Worm (Caenorhabditis elegans): ENCODE data around the gene ilys-6.

Gene ilys-6

DNA sequence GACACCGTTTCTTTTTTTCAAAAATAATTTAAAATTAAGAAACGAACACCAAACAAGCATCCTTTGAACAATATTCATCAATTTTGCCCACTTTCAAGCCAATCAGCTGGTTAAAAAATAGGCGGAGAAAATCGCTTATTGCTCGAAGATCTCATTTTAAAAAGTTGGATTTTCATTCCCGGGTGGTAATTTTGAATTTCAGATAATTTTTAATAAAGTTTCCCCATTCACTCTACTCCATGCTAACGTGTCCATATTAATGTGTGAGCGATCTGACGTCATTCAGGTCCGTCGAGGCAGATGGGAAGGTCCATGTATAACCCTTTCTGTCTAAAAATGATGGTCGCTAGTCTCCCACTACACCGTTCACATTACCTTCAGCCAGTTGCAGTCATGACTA is 5.0 kb upstream of the ilys-6 start, which contains the start of gene fbxb-55:
Gene fbxb-55 (plus strand): TSS at position 301 of the 400 bp plus-strand sequence.
- TF ChIP-seq rbr-2 (tag; optimal IDR thresholded peaks at IDR 0.05) (no peak), ZK337.2 (GFP tag; IDR thresholded peaks at IDR 0.05) (no peak), ceh-20 (GFP tag; IDR thresholded peaks at IDR 0.05) (no peak), ama-1 (optimal IDR thresholded peaks at IDR 0.05) (no peak), R02D3.7 (tag; optimal IDR thresholded peaks at IDR 0.05) (no peak), ceh-32 (tag; optimal IDR thresholded peaks at IDR 0.05; ENCODE audit: poor library complexity) (no peak), zip-11 (GFP tag; IDR thresholded peaks at IDR 0.05) (no peak)

DNA sequence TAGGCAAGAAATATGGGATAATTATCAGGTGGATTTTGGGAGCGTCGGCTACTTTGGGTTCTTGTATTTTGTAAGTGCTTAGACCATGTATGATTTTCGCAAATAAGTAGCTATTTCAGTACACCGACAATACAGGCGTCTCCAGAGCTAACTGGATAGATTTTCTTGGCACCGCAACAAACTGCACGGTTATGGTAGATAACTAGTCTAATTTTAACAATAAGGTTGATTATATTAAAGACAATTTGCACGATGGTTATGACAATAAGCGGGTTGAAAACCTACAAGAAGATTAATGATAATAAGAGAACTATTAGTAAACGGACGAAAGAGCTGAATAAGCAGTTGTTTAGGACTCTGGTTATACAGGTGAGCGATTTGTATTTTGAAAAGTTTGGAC is 3.9 kb upstream of the ilys-6 start:
- no peak for TF ChIP-seq lsy-2 (tag; optimal IDR thresholded peaks at IDR 0.05)
- TF ChIP-seq aha-1 (tag) = no peak
- no peak for TF ChIP-seq egl-27 (tag; optimal IDR thresholded peaks at IDR 0.05)
- TF ChIP-seq mdt-29 (GFP tag; IDR thresholded peaks at IDR 0.05) = no peak
- TF ChIP-seq unc-62 (GFP tag; optimal IDR thresholded peaks at IDR 0.05 in 1 of 2) = peak in 1 of 2 experiments; percentile 95
- TF ChIP-seq unc-62 (tag; optimal IDR thresholded peaks at IDR 0.05) = no peak
- no peak for TF ChIP-seq daf-12 (tag; optimal IDR thresholded peaks at IDR 0.05)
- TF ChIP-seq nhr-48 (tag; optimal IDR thresholded peaks at IDR 0.05) = no peak

- TF ChIP-seq unc-62 (GFP tag; optimal IDR thresholded peaks at IDR 0.05 in 1 of 2) = peak in 1 of 2 experiments; percentile 11
- no peak for TF ChIP-seq unc-62 (tag; optimal IDR thresholded peaks at IDR 0.05)
- no peak for TF ChIP-seq hlh-11 (tag; optimal IDR thresholded peaks at IDR 0.05)
- no peak for TF ChIP-seq mxl-2 (GFP tag; conservative IDR thresholded peaks at IDR 0.05)
- no peak for TF ChIP-seq snpc-1.2 (GFP tag; IDR thresholded peaks at IDR 0.05)
Observed at ce11 chrIV:4055297-4055696, 8.2 kb downstream of the ilys-6 start.

DNA sequence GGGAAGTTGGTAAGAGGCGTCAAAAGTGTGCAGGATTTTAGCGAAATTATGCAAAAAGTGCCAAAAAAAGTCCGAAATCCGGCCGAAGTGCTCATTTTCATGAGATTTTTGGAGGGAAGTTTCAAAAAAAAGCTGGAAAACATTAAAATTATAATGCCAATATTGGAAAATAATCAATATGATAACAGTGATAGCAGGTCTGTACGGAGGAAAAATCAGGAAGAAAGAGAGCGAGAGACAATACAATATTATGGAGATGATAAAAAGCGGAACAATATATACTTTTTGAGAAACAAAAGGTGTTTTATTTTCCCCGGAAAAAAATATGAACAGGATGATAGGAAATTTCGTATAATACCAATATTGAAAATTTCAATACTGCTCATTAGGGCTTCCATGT is 10.1 kb downstream of the ilys-6 start:
- TF ChIP-seq nhr-28 (tag; optimal IDR thresholded peaks at IDR 0.05) = peak; percentile 8
- no peak for TF ChIP-seq nhr-237 (tag; optimal IDR thresholded peaks at IDR 0.05)
- peak; percentile 52 for TF ChIP-seq pqm-1 (tag; optimal IDR thresholded peaks at IDR 0.05)
- TF ChIP-seq aha-1 (tag) = peak; percentile 78
- no peak for TF ChIP-seq set-16 (GFP tag; IDR thresholded peaks at IDR 0.05)

- TF ChIP-seq unc-62 (GFP tag; optimal IDR thresholded peaks at IDR 0.05 in 1 of 2) (peak in 1 of 2 experiments; percentile 49), unc-62 (tag; optimal IDR thresholded peaks at IDR 0.05) (no peak), nhr-237 (tag; optimal IDR thresholded peaks at IDR 0.05) (no peak), zip-11 (GFP tag; IDR thresholded peaks at IDR 0.05) (no peak), aha-1 (tag) (peak; percentile 17), zag-1 (tag; optimal IDR thresholded peaks at IDR 0.05) (no peak), egl-43 (GFP tag; IDR thresholded peaks at IDR 0.05) (no peak)
Observed at ce11 chrIV:4052274-4052673, 11.2 kb downstream of the ilys-6 start.

DNA sequence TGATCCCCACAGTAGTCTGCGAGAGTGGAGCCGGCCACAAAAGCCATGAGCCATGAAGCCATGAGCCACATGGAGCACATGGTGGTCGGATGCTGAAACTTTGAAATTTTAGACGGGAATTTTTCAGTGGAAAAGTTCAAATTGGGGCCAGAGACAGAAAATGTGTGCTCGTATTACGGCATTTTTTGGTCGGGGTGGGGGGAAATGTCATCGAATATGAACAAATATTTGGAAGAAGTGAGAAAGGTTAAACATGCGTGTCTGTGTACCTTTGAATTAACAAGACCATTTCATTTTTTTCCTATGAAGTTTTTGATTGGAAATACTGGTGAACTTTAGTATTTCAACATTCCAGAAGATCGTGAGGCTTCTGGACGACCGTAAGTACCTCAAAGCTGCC is 11.9 kb downstream of the ilys-6 start, which contains the start of gene wrt-5:
Gene wrt-5 (minus strand): TSS at position 101 of the 400 bp plus-strand sequence.
- TF ChIP-seq aha-1 (tag) = peak; percentile 18
- no peak for TF ChIP-seq ceh-28 (tag; optimal IDR thresholded peaks at IDR 0.05)

ce11 chrIV:4049398-4049998 is 14.0 kb downstream of the ilys-6 start, which contains the start of gene pcn-1:
pcn-1 (minus strand) TSS chrIV:4049448.
- peak; percentile 85 for TF ChIP-seq snpc-1.2 (GFP tag; IDR thresholded peaks at IDR 0.05)
- TF ChIP-seq aha-1 (tag) = peak; percentile 95
- TF ChIP-seq zip-2 (tag; optimal IDR thresholded peaks at IDR 0.05) = peak; percentile 62
- no peak for TF ChIP-seq snpc-4 (tag; optimal IDR thresholded peaks at IDR 0.05)
- TF ChIP-seq mes-2 (tag; optimal IDR thresholded peaks at IDR 0.05; ENCODE audit: poor library complexity, severe bottlenecking) = peak; percentile 91
- peak; percentile 36 for TF ChIP-seq mxl-3 (GFP tag; optimal IDR thresholded peaks at IDR 0.05)
- TF ChIP-seq lin-29 (GFP tag; IDR thresholded peaks at IDR 0.05) = peak; percentile 88
- peak; percentile 91 for TF ChIP-seq daf-19 (GFP tag; conservative IDR thresholded peaks at IDR 0.05)
- TF ChIP-seq nhr-41 (GFP tag; IDR thresholded peaks at IDR 0.05) = no peak
- peak; percentile 87 for TF ChIP-seq php-3 (GFP tag; IDR thresholded peaks at IDR 0.05)
- TF ChIP-seq rbr-2 (tag; optimal IDR thresholded peaks at IDR 0.05) = peak; percentile 96
- TF ChIP-seq zip-11 (GFP tag; IDR thresholded peaks at IDR 0.05) = no peak
- TF ChIP-seq nhr-76 (tag; optimal IDR thresholded peaks at IDR 0.05) = peak; percentile 56
- peak; percentile 93 for TF ChIP-seq T26A8.4 (GFP tag; IDR thresholded peaks at IDR 0.05)
- TF ChIP-seq hif-1 (tag; optimal IDR thresholded peaks at IDR 0.05) = peak; percentile 80 to 87
- no peak for TF ChIP-seq nhr-10 (tag; optimal IDR thresholded peaks at IDR 0.05)
- peak; percentile 94 for TF ChIP-seq F37D6.2 (tag; optimal IDR thresholded peaks at IDR 0.05)
- no peak for TF ChIP-seq fos-1 (tag; optimal IDR thresholded peaks at IDR 0.05)
- peak; percentile 67 for TF ChIP-seq ZK337.2 (GFP tag; IDR thresholded peaks at IDR 0.05)
- 0 out of 2 replicates have a peak, but pooled peaks have one; percentile 43 for TF ChIP-seq Y105C5A.15 (GFP tag; IDR thresholded peaks at IDR 0.05)
